Fruit fly (Drosophila melanogaster) whole organism: Measurements from ENCODE around the gene Flo2.

Experiments used
- CG8478 ChIP-seq: fragments of >200 bp; optimal IDR thresholded peaks from 2 replicates; lab custom pipeline; 2018; ENCODE audit warnings: inconsistent platforms
- EcR ChIP-seq, 2 experiments: fragments of >200 bp; optimal IDR thresholded peaks; 2 replicates each; lab custom pipeline; 2017; ENCODE audit warnings: missing biosample characterization in 2 of 2, missing genetic modification characterization in 2 of 2, missing genetic modification reagents in 2 of 2

DNA sequence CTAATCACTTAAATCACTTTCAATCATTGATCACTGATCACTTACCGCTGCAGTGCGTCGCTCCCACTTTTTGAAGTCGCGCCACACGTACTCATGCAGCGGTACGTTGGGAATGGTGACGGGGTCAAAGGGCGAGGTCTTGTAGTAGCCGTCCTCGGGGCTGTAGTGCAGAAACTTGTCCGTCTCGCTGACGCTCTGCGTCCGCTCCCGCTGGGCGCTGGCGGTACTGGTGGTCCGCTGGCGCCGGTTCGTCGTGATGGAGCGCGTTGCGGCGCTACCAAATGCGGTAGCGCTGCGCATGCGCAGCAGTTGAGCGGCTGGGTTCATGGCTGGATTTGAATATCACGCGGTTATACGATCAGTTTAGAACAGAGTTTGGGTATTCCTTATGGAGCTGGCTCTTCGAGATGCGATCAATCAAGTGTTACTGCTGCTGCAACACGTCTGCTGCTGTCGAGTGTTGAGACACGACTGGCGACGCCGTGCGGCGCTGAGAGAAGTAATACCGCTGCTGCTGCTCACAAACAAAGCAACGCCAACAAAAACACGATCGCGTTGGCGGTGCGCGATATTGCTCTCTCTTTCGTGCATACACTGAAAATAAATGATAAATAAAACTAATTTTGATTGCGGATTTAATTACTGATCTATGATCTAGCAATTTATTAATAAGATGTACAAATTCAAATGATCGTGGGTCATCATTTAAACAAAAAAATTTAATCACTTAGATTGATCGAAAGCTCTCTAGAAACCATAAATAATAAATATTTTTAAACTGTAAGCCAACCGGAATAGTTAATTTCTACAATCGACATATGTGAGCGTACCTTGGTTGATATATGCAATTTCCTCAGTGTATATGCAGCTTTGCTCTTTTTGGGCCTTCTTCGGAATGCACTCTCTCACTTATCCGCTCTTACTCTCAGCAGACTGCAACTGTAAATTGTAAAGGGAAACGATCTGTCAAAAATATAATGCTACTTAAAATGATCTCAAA is 111.4 kb downstream of the Flo2 start:
- TF ChIP-seq EcR (GFP tag; optimal IDR thresholded peaks at IDR 0.05; lab: Kevin White, UChicago) (no peak), CG8478 (no peak)
